Worm (Caenorhabditis elegans): Measurements from ENCODE around the gene cht-2.

DNA sequence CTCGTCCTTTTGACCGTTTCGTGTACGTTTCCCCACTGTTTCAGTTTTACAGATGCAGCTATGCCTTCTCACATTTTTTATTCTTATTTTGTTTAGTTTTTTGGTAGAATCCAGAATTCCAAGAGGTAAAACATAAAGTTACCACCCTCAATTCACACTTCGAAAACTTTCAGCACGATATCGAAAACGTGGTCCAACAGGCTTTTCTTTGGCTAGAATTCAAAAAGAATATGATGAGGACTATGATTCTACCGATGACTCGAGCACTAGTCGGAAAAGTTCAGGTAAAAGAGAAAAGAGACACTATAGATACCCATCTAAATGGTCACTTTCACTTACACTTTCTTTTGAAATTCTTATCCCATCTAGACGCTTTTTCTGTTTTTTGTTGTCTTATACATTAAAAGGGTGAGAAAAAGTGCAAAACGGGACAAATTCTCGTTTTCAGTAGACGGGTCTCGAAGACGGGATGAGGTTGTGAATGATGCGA lies 26.5 kb upstream of the cht-2 start, which contains the start of gene M05D6.9:
- TF ChIP-seq tbx-2 (tag; optimal IDR thresholded peaks at IDR 0.05) (no peak), elt-3 (tag; optimal IDR thresholded peaks at IDR 0.05) (no peak), pag-3 (tag; optimal IDR thresholded peaks at IDR 0.05; ENCODE audit: borderline replicate concordance, insufficient read depth) (no peak), nhr-28 (tag; optimal IDR thresholded peaks at IDR 0.05) (no peak), aly-2 (tag; optimal IDR thresholded peaks at IDR 0.05) (no peak), ama-1 (optimal IDR thresholded peaks at IDR 0.05) (no peak), nhr-20 (tag; optimal IDR thresholded peaks at IDR 0.05) (no peak)
